Worm (Caenorhabditis elegans) whole organism, L2 larva: ENCODE results near the gene mboa-4.
A peak's percentile ranks its signal among the peaks of the same experiment; 100 is the strongest.

Source experiments
- C34F6.9 ChIP-seq: fragments of 150-350 bp; optimal IDR thresholded peaks from 2 replicates; lab custom pipeline; 2014; ENCODE audit warnings: missing biosample characterization, missing genetic modification characterization
- R02D3.7 ChIP-seq: fragments of 150-350 bp; optimal IDR thresholded peaks from 2 replicates; lab custom pipeline; 2014; ENCODE audit warnings: missing biosample characterization, missing genetic modification characterization
- Y55F3AM.14 ChIP-seq: fragments of 200-800 bp; sonication (Bioruptor generic); optimal IDR thresholded peaks from 2 replicates; lab custom pipeline; 2018; ENCODE audit warnings: mild to moderate bottlenecking, missing genetic modification characterization, missing compliant biosample characterization
- ama-1 ChIP-seq: fragments of 150-350 bp; optimal IDR thresholded peaks from 2 replicates; lab custom pipeline; 2018; ENCODE audit warnings: inconsistent platforms
- blmp-1 ChIP-seq: sonication (generic microtip); optimal IDR thresholded peaks from 2 replicates; lab custom pipeline; 2017; ENCODE audit warnings: missing genetic modification characterization, mild to moderate bottlenecking, missing compliant biosample characterization, antibody characterized with exemption, moderate library complexity; ENCODE audit not compliant: insufficient read depth
- ceh-16 ChIP-seq: fragments of 150-350 bp; optimal IDR thresholded peaks from 2 replicates; lab custom pipeline; 2014; ENCODE audit warnings: missing biosample characterization, missing genetic modification characterization
- ceh-82 ChIP-seq: fragments of 150-350 bp; optimal IDR thresholded peaks from 2 replicates; lab custom pipeline; 2014; ENCODE audit warnings: missing biosample characterization, missing genetic modification characterization
- crh-2 ChIP-seq: sonication (generic microtip); optimal IDR thresholded peaks from 2 replicates; lab custom pipeline; 2017; ENCODE audit warnings: missing biosample characterization, missing genetic modification characterization
- dmd-4 ChIP-seq: sonication (generic microtip); optimal IDR thresholded peaks from 2 replicates; lab custom pipeline; 2017; ENCODE audit warnings: missing biosample characterization, missing genetic modification characterization
- egl-27 ChIP-seq: sonication (generic microtip); optimal IDR thresholded peaks from 3 replicates; lab custom pipeline; 2017; ENCODE audit warnings: missing biosample characterization, missing genetic modification reagents, missing genetic modification characterization
- elt-3 ChIP-seq: sonication (generic microtip); optimal IDR thresholded peaks from 2 replicates; lab custom pipeline; 2017; ENCODE audit warnings: missing biosample characterization, missing genetic modification characterization
- fos-1 ChIP-seq: fragments of 150-350 bp; optimal IDR thresholded peaks from 2 replicates; lab custom pipeline; 2014; ENCODE audit warnings: missing biosample characterization, missing genetic modification characterization
- gmeb-1 ChIP-seq: fragments of 150-350 bp; optimal IDR thresholded peaks from 2 replicates; lab custom pipeline; 2014; ENCODE audit warnings: missing biosample characterization, missing genetic modification characterization
- lin-11 ChIP-seq: fragments of 150-350 bp; sonication (generic microtip); optimal IDR thresholded peaks from 2 replicates; lab custom pipeline; 2014; ENCODE audit warnings: missing biosample characterization, missing genetic modification characterization, inconsistent platforms, mixed read lengths
- lin-13 ChIP-seq: fragments of 150-350 bp; optimal IDR thresholded peaks from 2 replicates; lab custom pipeline; 2014; ENCODE audit warnings: missing biosample characterization, missing genetic modification reagents, missing genetic modification characterization
- lin-39 ChIP-seq: fragments of 150-350 bp; optimal IDR thresholded peaks from 2 replicates; lab custom pipeline; 2014; ENCODE audit warnings: missing biosample characterization, missing genetic modification reagents, missing genetic modification characterization
- lsy-2 ChIP-seq, 2 experiments: fragments of 150-350 bp in 1 of 2; sonication (generic microtip) in 1 of 2; optimal IDR thresholded peaks; 2 replicates each; lab custom pipeline; 2014 to 2017; ENCODE audit warnings: missing biosample characterization in 2 of 2, missing genetic modification characterization in 2 of 2
- mab-5 ChIP-seq: fragments of 150-350 bp; optimal IDR thresholded peaks from 2 replicates; lab custom pipeline; 2014; ENCODE audit warnings: missing biosample characterization, missing genetic modification characterization
- mbf-1 ChIP-seq: sonication (generic microtip); optimal IDR thresholded peaks from 2 replicates; lab custom pipeline; 2017; ENCODE audit warnings: missing biosample characterization, missing genetic modification characterization
- mdl-1 ChIP-seq, 2 experiments: fragments of 150-350 bp in 1 of 2; sonication (generic microtip) in 1 of 2; optimal IDR thresholded peaks; 2 replicates each; lab custom pipeline; 2017; ENCODE audit warnings: missing biosample characterization in 2 of 2, missing genetic modification characterization in 2 of 2
- nhr-10 ChIP-seq: sonication (generic microtip); optimal IDR thresholded peaks from 2 replicates; lab custom pipeline; 2017; ENCODE audit warnings: missing biosample characterization, missing genetic modification characterization
- nhr-11 ChIP-seq: fragments of 150-350 bp; optimal IDR thresholded peaks from 2 replicates; lab custom pipeline; 2014; ENCODE audit warnings: missing biosample characterization, missing genetic modification characterization
- nhr-12 ChIP-seq: fragments of 150-350 bp; optimal IDR thresholded peaks from 2 replicates; lab custom pipeline; 2014; ENCODE audit warnings: missing biosample characterization, missing genetic modification characterization
- nhr-129 ChIP-seq: fragments of 150-350 bp; optimal IDR thresholded peaks from 2 replicates; lab custom pipeline; 2014; ENCODE audit warnings: missing biosample characterization, missing genetic modification characterization
- nhr-6 ChIP-seq: fragments of 150-350 bp; optimal IDR thresholded peaks from 2 replicates; lab custom pipeline; 2014; ENCODE audit warnings: missing biosample characterization, missing genetic modification characterization
- nhr-77 ChIP-seq: fragments of 150-350 bp; optimal IDR thresholded peaks from 2 replicates; lab custom pipeline; 2014; ENCODE audit warnings: missing biosample characterization, missing genetic modification characterization
- sem-4 ChIP-seq: fragments of 150-350 bp; optimal IDR thresholded peaks from 2 replicates; lab custom pipeline; 2014; ENCODE audit warnings: missing biosample characterization, missing genetic modification reagents, missing genetic modification characterization
- sma-3 ChIP-seq: sonication (generic microtip); optimal IDR thresholded peaks from 2 replicates; lab custom pipeline; 2016; ENCODE audit warnings: missing genetic modification reagents, missing genetic modification characterization, missing compliant biosample characterization
- snpc-4 ChIP-seq: fragments of 150-350 bp; optimal IDR thresholded peaks from 2 replicates; lab custom pipeline; 2014; ENCODE audit warnings: missing biosample characterization, missing genetic modification characterization
- unc-39 ChIP-seq: fragments of 150-350 bp; optimal IDR thresholded peaks from 2 replicates; lab custom pipeline; 2014; ENCODE audit warnings: missing biosample characterization, missing genetic modification characterization
- unc-55 ChIP-seq: fragments of 150-350 bp; sonication (generic microtip); optimal IDR thresholded peaks from 3 replicates; lab custom pipeline; 2014; ENCODE audit warnings: missing biosample characterization, missing genetic modification reagents, missing genetic modification characterization
- unc-62 ChIP-seq: fragments of 150-350 bp; optimal IDR thresholded peaks from 2 replicates; lab custom pipeline; 2014; ENCODE audit warnings: missing biosample characterization, missing genetic modification reagents, missing genetic modification characterization
- zag-1 ChIP-seq: fragments of 150-350 bp; optimal IDR thresholded peaks from 2 replicates; lab custom pipeline; 2014; ENCODE audit warnings: missing biosample characterization, missing genetic modification characterization
- ztf-1 ChIP-seq: fragments of 200-800 bp; sonication (Bioruptor generic); conservative IDR thresholded peaks from 2 replicates; pipeline ENCODE4 v1.3.6; 2022; ENCODE audit warnings: missing genetic modification characterization, missing compliant biosample characterization
- ztf-11 ChIP-seq: sonication (generic microtip); optimal IDR thresholded peaks from 2 replicates; lab custom pipeline; 2017; ENCODE audit warnings: missing biosample characterization, missing genetic modification characterization
- ztf-4 ChIP-seq: fragments of 150-350 bp; optimal IDR thresholded peaks from 2 replicates; lab custom pipeline; 2014; ENCODE audit warnings: missing biosample characterization, missing genetic modification characterization

The mboa-4 gene

ce11 chrIV:11178495-11178894 lies 18.7 kb upstream of the mboa-4 start, which contains the start of gene C08F8.9:
C08F8.9 (minus strand) TSS chrIV:11178595.
- TF ChIP-seq mdl-1 (tag; optimal IDR thresholded peaks at IDR 0.05; lab: Kevin White, UChicago): no peak
- TF ChIP-seq ama-1 (lab: Kevin White, UChicago): no peak
- TF ChIP-seq gmeb-1 (tag; lab: Kevin White, UChicago): no peak
- no peak for TF ChIP-seq nhr-12 (tag; lab: Kevin White, UChicago)
- no peak for TF ChIP-seq zag-1
- no peak for TF ChIP-seq ceh-16 (tag; lab: Kevin White, UChicago)
- TF ChIP-seq blmp-1 (tag; lab: Kevin White, UChicago): no peak
- no peak for TF ChIP-seq nhr-11 (tag; lab: Kevin White, UChicago)
- no peak for TF ChIP-seq nhr-129
- no peak for TF ChIP-seq dmd-4 (tag; lab: Kevin White, UChicago)
- TF ChIP-seq sem-4 (tag; lab: Kevin White, UChicago): no peak
- TF ChIP-seq nhr-10 (tag; lab: Kevin White, UChicago): no peak
- TF ChIP-seq sma-3 (GFP tag; lab: Kevin White, UChicago): no peak
- TF ChIP-seq fos-1 (tag; lab: Kevin White, UChicago): no peak
- no peak for TF ChIP-seq ceh-82
- TF ChIP-seq lin-39 (tag; lab: Kevin White, UChicago): no peak
- no peak for TF ChIP-seq lsy-2 (tag; optimal IDR thresholded peaks at IDR 0.05; lab: Kevin White, UChicago)
- no peak for TF ChIP-seq unc-55 (GFP tag; lab: Kevin White, UChicago)
- TF ChIP-seq nhr-77: no peak

- TF ChIP-seq elt-3 (no peak), zag-1 (no peak), ztf-1 (GFP tag; lab: Robert Waterston, UW) (no peak), R02D3.7 (tag; lab: Kevin White, UChicago) (no peak), crh-2 (tag; lab: Kevin White, UChicago) (no peak), sma-3 (GFP tag; lab: Kevin White, UChicago) (no peak), lin-13 (GFP tag; lab: Kevin White, UChicago) (no peak), nhr-129 (no peak), mab-5 (tag; lab: Kevin White, UChicago) (no peak), nhr-12 (tag; lab: Kevin White, UChicago) (no peak), ztf-4 (tag; lab: Kevin White, UChicago) (no peak)
These were observed 17.2 kb upstream of the mboa-4 start, which contains the start of gene rap-3 for ce11 chrIV:11176967-11177366. rap-3 (plus strand) TSS chrIV:11177267.

ce11 chrIV:11174772-11175171 lies 15.0 kb upstream of the mboa-4 start:
- TF ChIP-seq fos-1 (tag; lab: Kevin White, UChicago): peak; percentile 1
- no peak for TF ChIP-seq mdl-1 (tag; optimal IDR thresholded peaks at IDR 0.05; lab: Kevin White, UChicago)
- TF ChIP-seq mbf-1 (tag; lab: Kevin White, UChicago): no peak
- no peak for TF ChIP-seq ztf-11 (tag; lab: Kevin White, UChicago)
- no peak for TF ChIP-seq unc-39 (tag; lab: Kevin White, UChicago)
- no peak for TF ChIP-seq egl-27 (tag; lab: Kevin White, UChicago)
- peak; percentile 29 for TF ChIP-seq sma-3 (GFP tag; lab: Kevin White, UChicago)

ce11 chrIV:11169652-11170051 lies 9.9 kb upstream of the mboa-4 start, which contains the start of gene nhr-67:
nhr-67 (plus strand) TSS chrIV:11169748.
- TF ChIP-seq mab-5 (tag; lab: Kevin White, UChicago): no peak
- no peak for TF ChIP-seq snpc-4
- TF ChIP-seq egl-27 (tag; lab: Kevin White, UChicago): no peak
- TF ChIP-seq elt-3: no peak
- no peak for TF ChIP-seq nhr-12 (tag; lab: Kevin White, UChicago)
- no peak for TF ChIP-seq unc-62

- no peak for TF ChIP-seq nhr-10 (tag; lab: Kevin White, UChicago)
- TF ChIP-seq ceh-82: no peak
- no peak for TF ChIP-seq Y55F3AM.14 (GFP tag; lab: Kevin White, UChicago)
- TF ChIP-seq unc-55 (GFP tag; lab: Kevin White, UChicago): no peak
- TF ChIP-seq egl-27 (tag; lab: Kevin White, UChicago): no peak
- no peak for TF ChIP-seq snpc-4
- no peak for TF ChIP-seq lin-11 (tag; lab: Kevin White, UChicago)
- no peak for TF ChIP-seq nhr-129
- TF ChIP-seq mdl-1 (tag; optimal IDR thresholded peaks at IDR 0.05; lab: Kevin White, UChicago): no peak
- no peak for TF ChIP-seq C34F6.9 (tag; lab: Kevin White, UChicago)
- no peak for TF ChIP-seq ztf-4 (tag; lab: Kevin White, UChicago)
- no peak for TF ChIP-seq nhr-6
These were observed 5.0 kb upstream of the mboa-4 start, which contains the start of gene C08F8.6 for ce11 chrIV:11164831-11165230. C08F8.6 (minus strand) TSS chrIV:11164931.
